Worm (Caenorhabditis elegans) whole organism, L1 larva: ENCODE measurements around the gene F16B12.6.

Source experiments
- C34B4.2 ChIP-seq: sonication (generic microtip); optimal IDR thresholded peaks from 2 replicates; lab custom pipeline; 2017; ENCODE audit warnings: mild to moderate bottlenecking, missing genetic modification characterization, missing compliant biosample characterization
- Y116A8C.19 ChIP-seq: sonication (generic microtip); optimal IDR thresholded peaks from 2 replicates; lab custom pipeline; 2016; ENCODE audit warnings: missing compliant biosample characterization, missing genetic modification characterization, borderline replicate concordance
- aha-1 ChIP-seq: fragments of 150-350 bp; optimal IDR thresholded peaks from 2 replicates; lab custom pipeline; 2014; ENCODE audit warnings: missing biosample characterization, missing genetic modification characterization
- alr-1 ChIP-seq: fragments of 200-800 bp; sonication (Bioruptor generic); optimal IDR thresholded peaks from 2 replicates; lab custom pipeline; 2018; ENCODE audit warnings: borderline replicate concordance, mild to moderate bottlenecking, missing genetic modification characterization, missing compliant biosample characterization
- blmp-1 ChIP-seq: fragments of 150-350 bp; optimal IDR thresholded peaks from 2 replicates; lab custom pipeline; 2014; ENCODE audit warnings: missing biosample characterization, missing genetic modification characterization
- ceh-88 ChIP-seq: fragments of 200-800 bp; sonication (Bioruptor generic); IDR thresholded peaks from 2 replicates; pipeline ENCODE4 v1.3.6; 2022; ENCODE audit warnings: missing genetic modification characterization, missing compliant biosample characterization
- dpl-1 ChIP-seq, 3 experiments: fragments of 150-350 bp in 2 of 3; sonication (generic microtip) in 1 of 3; optimal IDR thresholded peaks; 2 replicates each; lab custom pipeline; 2014 to 2017; ENCODE audit warnings: missing biosample characterization in 3 of 3, missing genetic modification characterization in 3 of 3, missing genetic modification reagents in 3 of 3
- efl-1 ChIP-seq, 4 experiments: fragments of 150-350 bp; optimal IDR thresholded peaks in 3 of 4; peaks in 1 of 4; 1 replicate in 1 of 4; 2 replicates in 3 of 4; lab custom pipeline; 2014; ENCODE audit warnings: missing biosample characterization in 2 of 4, missing genetic modification characterization in 2 of 4, missing genetic modification reagents in 2 of 4
- egl-13 ChIP-seq: sonication (generic microtip); optimal IDR thresholded peaks from 2 replicates; lab custom pipeline; 2016; ENCODE audit warnings: missing genotype, missing genetic modification reagents, missing genetic modification characterization, missing compliant biosample characterization
- elt-3 ChIP-seq, 6 experiments: fragments of 150-350 bp in 1 of 6; sonication (generic microtip); optimal IDR thresholded peaks; 2 replicates each; lab custom pipeline; 2017 to 2018; ENCODE audit warnings: missing biosample characterization in 6 of 6, missing genetic modification characterization in 6 of 6, inconsistent platforms in 1 of 6
- ets-5 ChIP-seq: fragments of 200-800 bp; sonication (Bioruptor generic); IDR thresholded peaks from 2 replicates; pipeline ENCODE4 v1.3.6; 2022; ENCODE audit warnings: missing genetic modification characterization, missing compliant biosample characterization
- fkh-10 ChIP-seq: sonication (generic microtip); optimal IDR thresholded peaks from 2 replicates; lab custom pipeline; 2017; ENCODE audit warnings: missing biosample characterization, missing genetic modification reagents, missing genetic modification characterization
- fkh-4 ChIP-seq: sonication (generic microtip); optimal IDR thresholded peaks from 2 replicates; lab custom pipeline; 2016; ENCODE audit warnings: missing compliant biosample characterization, missing genetic modification characterization, borderline replicate concordance
- fkh-8 ChIP-seq: sonication (generic microtip); optimal IDR thresholded peaks from 2 replicates; lab custom pipeline; 2016; ENCODE audit warnings: mild to moderate bottlenecking, missing genetic modification characterization, missing compliant biosample characterization
- fos-1 ChIP-seq: fragments of 150-350 bp; optimal IDR thresholded peaks from 2 replicates; lab custom pipeline; 2014; ENCODE audit warnings: missing biosample characterization, missing genetic modification characterization
- lin-13 ChIP-seq: fragments of 150-350 bp; optimal IDR thresholded peaks from 2 replicates; lab custom pipeline; 2014; ENCODE audit warnings: missing biosample characterization, missing genetic modification reagents, missing genetic modification characterization
- lsy-2 ChIP-seq, 2 experiments: fragments of 150-350 bp; optimal IDR thresholded peaks; 2 replicates each; lab custom pipeline; 2014; ENCODE audit warnings: missing biosample characterization in 2 of 2, missing genetic modification characterization in 2 of 2
- mdl-1 ChIP-seq, 2 experiments: fragments of 150-350 bp; optimal IDR thresholded peaks; 2 replicates each; lab custom pipeline; 2014 to 2017; ENCODE audit warnings: missing biosample characterization in 2 of 2, missing genetic modification characterization in 2 of 2, inconsistent platforms in 1 of 2
- mef-2 ChIP-seq: fragments of 150-350 bp; optimal IDR thresholded peaks from 2 replicates; lab custom pipeline; 2014; ENCODE audit warnings: missing biosample characterization, missing genetic modification characterization
- mep-1 ChIP-seq: fragments of 150-350 bp; optimal IDR thresholded peaks from 2 replicates; lab custom pipeline; 2014; ENCODE audit warnings: missing biosample characterization, missing genetic modification characterization
- nhr-12 ChIP-seq: sonication (generic microtip); optimal IDR thresholded peaks from 2 replicates; lab custom pipeline; 2017; ENCODE audit warnings: missing biosample characterization, missing genetic modification characterization
- nhr-19 ChIP-seq: fragments of 200-800 bp; sonication (Bioruptor generic); conservative IDR thresholded peaks from 2 replicates; pipeline ENCODE4 v1.3.6; 2022; ENCODE audit warnings: missing genetic modification characterization, missing compliant biosample characterization
- nhr-47 ChIP-seq: sonication (generic microtip); optimal IDR thresholded peaks from 2 replicates; lab custom pipeline; 2016; ENCODE audit warnings: mild to moderate bottlenecking, missing genetic modification characterization, moderate library complexity, missing compliant biosample characterization
- nhr-71 ChIP-seq: sonication (generic microtip); optimal IDR thresholded peaks from 2 replicates; lab custom pipeline; 2016; ENCODE audit warnings: mild to moderate bottlenecking, missing genetic modification characterization, moderate library complexity, missing compliant biosample characterization
- nhr-76 ChIP-seq: sonication (generic microtip); optimal IDR thresholded peaks from 2 replicates; lab custom pipeline; 2017; ENCODE audit warnings: missing biosample characterization, missing genetic modification characterization
- nhr-77 ChIP-seq: fragments of 150-350 bp; optimal IDR thresholded peaks from 2 replicates; lab custom pipeline; 2014; ENCODE audit warnings: missing biosample characterization, missing genetic modification characterization
- nhr-84 ChIP-seq: sonication (generic microtip); optimal IDR thresholded peaks from 2 replicates; lab custom pipeline; 2017; ENCODE audit warnings: missing biosample characterization, missing genetic modification characterization
- nhr-90 ChIP-seq: sonication (generic microtip); optimal IDR thresholded peaks from 2 replicates; lab custom pipeline; 2016; ENCODE audit warnings: mild to moderate bottlenecking, missing genetic modification characterization, missing compliant biosample characterization; ENCODE audit not compliant: poor library complexity
- pqm-1 ChIP-seq: sonication (generic microtip); optimal IDR thresholded peaks from 3 replicates; lab custom pipeline; 2017; ENCODE audit warnings: missing biosample characterization, missing genetic modification characterization
- snpc-4 ChIP-seq: fragments of 150-350 bp; optimal IDR thresholded peaks from 2 replicates; lab custom pipeline; 2014; ENCODE audit warnings: missing biosample characterization, missing genetic modification characterization
- snu-23 ChIP-seq: sonication (generic microtip); optimal IDR thresholded peaks from 2 replicates; lab custom pipeline; 2016; ENCODE audit warnings: missing genetic modification characterization, missing compliant biosample characterization
- sptf-1 ChIP-seq: fragments of 150-350 bp; optimal IDR thresholded peaks from 2 replicates; lab custom pipeline; 2014; ENCODE audit warnings: missing biosample characterization, missing genetic modification characterization
- sup-37 ChIP-seq: fragments of 200-800 bp; sonication (Bioruptor generic); optimal IDR thresholded peaks from 2 replicates; lab custom pipeline; 2018; ENCODE audit warnings: mild to moderate bottlenecking, missing genetic modification characterization, missing compliant biosample characterization
- swsn-7 ChIP-seq: sonication (generic microtip); optimal IDR thresholded peaks from 2 replicates; lab custom pipeline; 2016; ENCODE audit warnings: missing genetic modification characterization, missing compliant biosample characterization
- unc-130 ChIP-seq: fragments of 150-350 bp; optimal IDR thresholded peaks from 2 replicates; lab custom pipeline; 2017; ENCODE audit warnings: missing biosample characterization, missing genetic modification characterization, inconsistent platforms
- unc-62 ChIP-seq: fragments of 150-350 bp; optimal IDR thresholded peaks from 2 replicates; lab custom pipeline; 2014; ENCODE audit warnings: missing biosample characterization, missing genetic modification reagents, missing genetic modification characterization
- unc-86 ChIP-seq: sonication (generic microtip); optimal IDR thresholded peaks from 2 replicates; lab custom pipeline; 2016; ENCODE audit warnings: missing genetic modification characterization, missing compliant biosample characterization
- unc-98 ChIP-seq: fragments of 200-800 bp; sonication (Bioruptor generic); IDR thresholded peaks from 2 replicates; pipeline ENCODE4 v1.3.6; 2022; ENCODE audit warnings: missing genetic modification characterization, missing compliant biosample characterization
- zag-1 ChIP-seq: fragments of 150-350 bp; optimal IDR thresholded peaks from 2 replicates; lab custom pipeline; 2014; ENCODE audit warnings: missing biosample characterization, missing genetic modification characterization
- zip-4 ChIP-seq: fragments of 200-800 bp; sonication (Bioruptor generic); optimal IDR thresholded peaks from 2 replicates; lab custom pipeline; 2018; ENCODE audit warnings: mild to moderate bottlenecking, missing genetic modification characterization, moderate library complexity, missing compliant biosample characterization
- ztf-4 ChIP-seq: fragments of 150-350 bp; optimal IDR thresholded peaks from 2 replicates; lab custom pipeline; 2014; ENCODE audit warnings: missing biosample characterization, missing genetic modification characterization

Gene F16B12.6

ce11 chrX:14098618-14099118, 3.4 kb upstream of the F16B12.6 start, which contains the start of gene F16B12.4 (continued):
- no peak for TF ChIP-seq unc-86 (tag; lab: Kevin White, UChicago)
- no peak for TF ChIP-seq sup-37 (GFP tag; lab: Kevin White, UChicago)
- TF ChIP-seq fkh-10 (GFP tag; lab: Kevin White, UChicago) = no peak
- no peak for TF ChIP-seq unc-98 (GFP tag; lab: Robert Waterston, UW)
- TF ChIP-seq egl-13 (tag; lab: Kevin White, UChicago) = no peak
- no peak for TF ChIP-seq alr-1 (tag; lab: Kevin White, UChicago)
- no peak for TF ChIP-seq sptf-1
- TF ChIP-seq snpc-4 (tag; lab: Kevin White, UChicago) = no peak
- TF ChIP-seq ztf-4 (tag; lab: Kevin White, UChicago) = no peak
- no peak for TF ChIP-seq nhr-12 (tag; lab: Kevin White, UChicago)
- no peak for TF ChIP-seq nhr-76 (tag; lab: Kevin White, UChicago)
- no peak for TF ChIP-seq lsy-2 (tag; optimal IDR thresholded peaks at IDR 0.05; lab: Kevin White, UChicago)
- no peak for TF ChIP-seq lin-13
- TF ChIP-seq ets-5 (GFP tag; lab: Robert Waterston, UW) = no peak
- peak; percentile 13 for TF ChIP-seq swsn-7 (tag; lab: Kevin White, UChicago)
- TF ChIP-seq nhr-84 (tag; lab: Kevin White, UChicago) = no peak
- no peak for TF ChIP-seq unc-62 (GFP tag; lab: Kevin White, UChicago)
- peak; percentile 0 for TF ChIP-seq nhr-71 (tag; lab: Kevin White, UChicago)
- no peak for TF ChIP-seq fkh-8
- TF ChIP-seq zip-4 = no peak
- no peak for TF ChIP-seq unc-130 (tag; lab: Kevin White, UChicago)

ce11 chrX:14102474-14102873, 358 bp downstream of the F16B12.6 start:
- TF ChIP-seq nhr-47 (tag; lab: Kevin White, UChicago) (no peak), efl-1 (optimal IDR thresholded peaks at IDR 0.05; lab: Kevin White, UChicago) (no peak), efl-1 (GFP tag; optimal IDR thresholded peaks at IDR 0.05 in 1 of 2; lab: Kevin White, UChicago) (peak in 1 of 2 experiments; percentile 42)

- TF ChIP-seq elt-3 (tag; optimal IDR thresholded peaks at IDR 0.05; lab: Kevin White, UChicago) (no peak), sup-37 (GFP tag; lab: Kevin White, UChicago) (no peak), fkh-10 (GFP tag; lab: Kevin White, UChicago) (no peak), efl-1 (optimal IDR thresholded peaks at IDR 0.05; lab: Kevin White, UChicago) (no peak), efl-1 (GFP tag; optimal IDR thresholded peaks at IDR 0.05 in 1 of 2; lab: Kevin White, UChicago) (peak in 1 of 2 experiments; percentile 12), ceh-88 (GFP tag; lab: Robert Waterston, UW) (no peak), mef-2 (tag; lab: Kevin White, UChicago) (no peak), zag-1 (no peak)
These were observed 6.1 kb downstream of the F16B12.6 start, which contains the start of gene F16B12.7 for ce11 chrX:14108245-14108644. Gene F16B12.7, plus strand, starts transcription at chrX:14108545.

- TF ChIP-seq fkh-4 (tag; lab: Kevin White, UChicago) (no peak), unc-130 (tag; lab: Kevin White, UChicago) (no peak), nhr-47 (tag; lab: Kevin White, UChicago) (no peak), zip-4 (no peak), C34B4.2 (tag; lab: Kevin White, UChicago) (no peak), ets-5 (GFP tag; lab: Robert Waterston, UW) (no peak), fos-1 (tag; lab: Kevin White, UChicago) (no peak), swsn-7 (tag; lab: Kevin White, UChicago) (no peak), fkh-8 (no peak)
- TF ChIP-seq, all 84 proteins: peak for 0
These were observed 11.2 kb downstream of the F16B12.6 start, which contains the start of gene nhr-281 for ce11 chrX:14113347-14113746. Gene nhr-281, minus strand, starts transcription at chrX:14113447.

DNA sequence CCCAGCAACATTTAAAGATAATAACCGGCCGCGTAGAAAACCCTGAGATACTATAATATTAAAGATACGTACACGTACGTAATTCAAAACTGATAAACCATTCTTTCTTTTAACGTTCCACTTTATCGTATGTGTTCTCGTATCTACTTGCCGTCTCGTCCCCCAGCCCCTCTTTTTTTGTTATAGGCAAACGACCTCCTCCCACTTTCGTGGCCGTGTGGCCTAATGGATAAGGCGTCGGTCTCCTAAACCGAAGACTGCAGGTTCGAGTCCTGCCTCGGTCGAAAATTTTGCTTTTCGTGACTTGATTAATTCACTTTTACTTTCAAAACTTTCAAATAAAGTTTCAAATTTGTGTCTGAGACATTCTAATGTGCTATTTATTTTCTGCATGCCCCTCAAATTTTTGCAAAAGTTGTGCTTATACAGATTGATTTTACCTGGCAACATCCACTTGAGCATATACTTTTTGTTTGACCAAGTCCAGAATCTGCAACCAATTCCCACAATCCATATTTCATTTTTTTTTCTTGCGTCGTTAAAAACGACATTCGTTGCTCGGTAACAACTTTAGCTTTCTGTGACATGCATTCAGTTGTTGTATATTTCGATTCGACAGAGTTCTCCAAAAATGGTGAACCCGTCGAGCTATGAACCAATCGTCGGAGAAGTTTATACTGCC, 13.5 kb downstream of the F16B12.6 start, which contains the start of gene F28H6.7:
TSS of gene F28H6.7 (plus strand) at position 632 of the 682 bp plus-strand sequence.
- peak; percentile 34; the same call in 1 of the 2 replicates for TF ChIP-seq nhr-19 (GFP tag; lab: Robert Waterston, UW)
- peak in 1 of 2 experiments; percentile 16 for TF ChIP-seq mdl-1 (tag; optimal IDR thresholded peaks at IDR 0.05; lab: Kevin White, UChicago)
- TF ChIP-seq Y116A8C.19 = no peak
- peak; percentile 64 for TF ChIP-seq snu-23
- peak; percentile 27 for TF ChIP-seq swsn-7 (tag; lab: Kevin White, UChicago)
- TF ChIP-seq nhr-47 (tag; lab: Kevin White, UChicago) = peak; percentile 37
- TF ChIP-seq sptf-1 = no peak
- TF ChIP-seq fos-1 (tag; lab: Kevin White, UChicago) = peak; percentile 9
- peak in 1 of 6 experiments; percentile 24 for TF ChIP-seq elt-3 (tag; optimal IDR thresholded peaks at IDR 0.05; lab: Kevin White, UChicago)
- no peak for TF ChIP-seq zip-4
- peak in 2 of 3 experiments; percentile 4 to 15 for TF ChIP-seq dpl-1 (GFP tag; optimal IDR thresholded peaks at IDR 0.05; lab: Kevin White, UChicago)
- no peak for TF ChIP-seq aha-1
- TF ChIP-seq nhr-90 (tag; lab: Kevin White, UChicago) = peak; percentile 51
- no peak for TF ChIP-seq mep-1 (tag; lab: Kevin White, UChicago)
- TF ChIP-seq pqm-1 (tag; lab: Kevin White, UChicago) = no peak
- peak; percentile 28 for TF ChIP-seq nhr-77 (tag; lab: Kevin White, UChicago)
- peak; percentile 44 for TF ChIP-seq blmp-1 (tag; lab: Kevin White, UChicago)
